Fruit fly (Drosophila melanogaster) whole organism, embryonic: ENCODE results near the gene CG42494.

Experiments
- CG11398 ChIP-seq: fragments of 200-800 bp; sonication (Bioruptor generic); optimal IDR thresholded peaks from 2 replicates; lab custom pipeline; 2016; ENCODE audit warnings: missing biosample characterization, missing genetic modification characterization
- CG13123 ChIP-seq: fragments of 200-800 bp; sonication (Bioruptor generic); optimal IDR thresholded peaks from 2 replicates; lab custom pipeline; 2016; ENCODE audit warnings: missing biosample characterization, missing genetic modification characterization
- CG13424 ChIP-seq: fragments of 200-800 bp; sonication (Bioruptor generic); optimal IDR thresholded peaks from 2 replicates; lab custom pipeline; 2019; ENCODE audit warnings: missing biosample characterization, mild to moderate bottlenecking, missing genetic modification characterization, moderate library complexity
- CG18619 ChIP-seq: fragments of 200-800 bp; sonication (Bioruptor generic); optimal IDR thresholded peaks from 3 replicates; lab custom pipeline; 2017; ENCODE audit warnings: missing biosample characterization, mild to moderate bottlenecking, missing genetic modification characterization
- CG8388 ChIP-seq: fragments of 200-800 bp; sonication (Bioruptor generic); optimal IDR thresholded peaks from 2 replicates; lab custom pipeline; 2019; ENCODE audit warnings: missing biosample characterization, mild to moderate bottlenecking, missing genetic modification characterization, moderate library complexity
- Dip3 ChIP-seq: fragments of 200-800 bp; sonication (Bioruptor generic); optimal IDR thresholded peaks from 3 replicates; lab custom pipeline; 2016; ENCODE audit warnings: missing biosample characterization, missing genetic modification characterization
- Optix ChIP-seq: fragments of 200-800 bp; sonication (Bioruptor generic); IDR thresholded peaks from 3 replicates; pipeline ENCODE4 v1.3.6; 2022; ENCODE audit warnings: missing biosample characterization, missing genetic modification characterization
- dmrt99B ChIP-seq: fragments of 200-800 bp; sonication (Bioruptor generic); optimal IDR thresholded peaks from 2 replicates; lab custom pipeline; 2018; ENCODE audit warnings: missing biosample characterization, mild to moderate bottlenecking, missing genetic modification characterization, moderate library complexity
- kay ChIP-seq: fragments of 200-800 bp; sonication (Bioruptor generic); optimal IDR thresholded peaks from 2 replicates; lab custom pipeline; 2016; ENCODE audit warnings: missing biosample characterization, missing genetic modification characterization
- klu ChIP-seq: fragments of 200-800 bp; sonication (Bioruptor generic); IDR thresholded peaks from 2 replicates; pipeline ENCODE4 v1.3.6; 2022; ENCODE audit warnings: missing biosample characterization, missing genetic modification characterization

- no peak for TF ChIP-seq Dip3 (GFP tag; lab: Kevin White, UChicago)
- TF ChIP-seq CG13424, result no peak
- TF ChIP-seq CG11398 (GFP tag; lab: Kevin White, UChicago), result no peak
- TF ChIP-seq Optix (GFP tag; lab: Robert Waterston, UW), result no peak
- no peak for TF ChIP-seq kay
- TF ChIP-seq CG13123 (GFP tag; lab: Kevin White, UChicago), result no peak
- TF ChIP-seq CG8388 (GFP tag; lab: Kevin White, UChicago), result no peak
- TF ChIP-seq CG18619, result no peak
- no peak for TF ChIP-seq klu (GFP tag; lab: Robert Waterston, UW)
- no peak for TF ChIP-seq dmrt99B (tag; lab: Kevin White, UChicago)
Observed at dm6 chr3L:3150376-3150775, 33.8 kb upstream of the CG42494 start.
